Fruit fly (Drosophila melanogaster): Measurements from ENCODE around the gene Uch-L5.

DNA sequence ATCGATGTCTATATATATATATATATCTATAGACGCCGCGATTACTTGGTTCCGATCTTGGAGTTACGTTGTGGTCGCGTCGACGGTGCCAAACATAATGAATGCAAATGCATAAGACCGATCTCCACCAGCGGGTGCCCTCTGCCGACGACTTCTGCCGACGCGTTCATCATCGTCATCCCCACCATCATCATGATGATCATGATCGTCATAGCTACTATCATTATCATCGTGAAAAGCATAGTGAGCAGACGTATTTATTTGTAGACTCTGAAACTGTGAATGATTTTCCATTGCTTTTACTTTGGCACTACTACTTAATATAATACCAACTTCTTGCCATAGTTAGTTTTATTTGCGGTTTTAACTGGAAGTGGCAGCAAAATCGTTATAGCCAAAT, 15.3 kb upstream of the Uch-L5 start, which contains the start of gene CG32037:
- no peak for TF ChIP-seq Smox (GFP tag; optimal IDR thresholded peaks at IDR 0.05)
- TF ChIP-seq Hr39 (GFP tag; optimal IDR thresholded peaks at IDR 0.05): no peak
- no peak for TF ChIP-seq cyc (GFP tag; optimal IDR thresholded peaks at IDR 0.05)
- no peak for TF ChIP-seq achi (GFP tag; optimal IDR thresholded peaks at IDR 0.05)
- TF ChIP-seq acj6 (GFP tag; optimal IDR thresholded peaks at IDR 0.05): no peak
- no peak for TF ChIP-seq CG6792 (GFP tag; optimal IDR thresholded peaks at IDR 0.05)
- TF ChIP-seq spab (GFP tag; optimal IDR thresholded peaks at IDR 0.05): no peak
- TF ChIP-seq CG3919 (GFP tag; optimal IDR thresholded peaks at IDR 0.05): no peak
- TF ChIP-seq Blimp-1 (GFP tag; optimal IDR thresholded peaks at IDR 0.05): no peak
- no peak for TF ChIP-seq CG10631 (GFP tag; optimal IDR thresholded peaks at IDR 0.05)

All from whole organism, prepupa.